Fruit fly (Drosophila melanogaster) whole organism, embryonic: ENCODE data around the gene cold.

Source experiments
- Adf1 ChIP-seq: fragments of 200-800 bp; sonication (Bioruptor generic); IDR thresholded peaks from 2 replicates; pipeline ENCODE4 v1.3.6; 2022; ENCODE audit warnings: missing biosample characterization, missing genetic modification characterization
- Bgb ChIP-seq: fragments of 200-800 bp; sonication (Bioruptor generic); IDR thresholded peaks from 2 replicates; pipeline ENCODE4 v1.3.6; 2022; ENCODE audit warnings: missing biosample characterization, missing genetic modification characterization; ENCODE audit not compliant: partially characterized antibody
- CG11085 ChIP-seq: fragments of 200-800 bp; sonication (Bioruptor generic); IDR thresholded peaks from 2 replicates; pipeline ENCODE4 v1.3.6; 2022; ENCODE audit warnings: missing biosample characterization, missing genetic modification characterization
- CG11560 ChIP-seq: fragments of 200-800 bp; sonication (Bioruptor generic); IDR thresholded peaks from 3 replicates; pipeline ENCODE4 v1.3.6; 2022; ENCODE audit warnings: missing biosample characterization, missing genetic modification characterization
- CG11723 ChIP-seq: fragments of 200-800 bp; sonication (Bioruptor generic); optimal IDR thresholded peaks from 2 replicates; lab custom pipeline; 2017; ENCODE audit warnings: missing biosample characterization, mild to moderate bottlenecking, missing genetic modification characterization
- CG12769 ChIP-seq: fragments of 200-800 bp; sonication (Bioruptor generic); optimal IDR thresholded peaks from 2 replicates; lab custom pipeline; 2019; ENCODE audit warnings: missing biosample characterization, mild to moderate bottlenecking, missing genetic modification characterization, moderate library complexity
- CG15073 ChIP-seq: fragments of 200-800 bp; sonication (Bioruptor generic); optimal IDR thresholded peaks from 2 replicates; lab custom pipeline; 2016; ENCODE audit warnings: missing biosample characterization, missing genetic modification characterization
- CG15269 ChIP-seq: fragments of 200-800 bp; sonication (Bioruptor generic); optimal IDR thresholded peaks from 2 replicates; lab custom pipeline; 2018; ENCODE audit warnings: missing biosample characterization, mild to moderate bottlenecking, missing genetic modification characterization, moderate library complexity
- CG17359 ChIP-seq: fragments of 200-800 bp; sonication (Bioruptor generic); optimal IDR thresholded peaks from 3 replicates; lab custom pipeline; 2018; ENCODE audit warnings: missing biosample characterization, mild to moderate bottlenecking, missing genetic modification characterization, moderate library complexity
- CG17912 ChIP-seq: fragments of 200-800 bp; sonication (Bioruptor generic); optimal IDR thresholded peaks from 2 replicates; lab custom pipeline; 2018; ENCODE audit warnings: missing biosample characterization, mild to moderate bottlenecking, missing genetic modification characterization
- CG18476 ChIP-seq: fragments of 200-800 bp; sonication (Bioruptor generic); optimal IDR thresholded peaks from 2 replicates; lab custom pipeline; 2016; ENCODE audit warnings: missing biosample characterization, mild to moderate bottlenecking, missing genetic modification characterization
- CG32532 ChIP-seq: fragments of 200-800 bp; sonication (Bioruptor generic); IDR thresholded peaks from 2 replicates; pipeline ENCODE4 v1.3.6; 2022; ENCODE audit warnings: missing biosample characterization, missing genetic modification characterization
- CG3995 ChIP-seq: fragments of 200-800 bp; sonication (Bioruptor generic); optimal IDR thresholded peaks from 3 replicates; lab custom pipeline; 2016; ENCODE audit warnings: missing biosample characterization, missing genetic modification characterization
- CG7271 ChIP-seq: fragments of 200-800 bp; sonication (Bioruptor generic); optimal IDR thresholded peaks from 2 replicates; lab custom pipeline; 2018; ENCODE audit warnings: missing biosample characterization, mild to moderate bottlenecking, missing genetic modification characterization, moderate library complexity
- CG9727 ChIP-seq: fragments of 200-800 bp; sonication (Bioruptor generic); optimal IDR thresholded peaks from 3 replicates; lab custom pipeline; 2017; ENCODE audit warnings: missing biosample characterization, mild to moderate bottlenecking, missing genetic modification characterization
- D ChIP-seq, 2 experiments: fragments of 200-800 bp in 1 of 2; fragments of >200 bp in 1 of 2; sonication (Bioruptor generic) in 1 of 2; optimal IDR thresholded peaks; 2 replicates in 1 of 2; 3 replicates in 1 of 2; lab custom pipeline; 2017; ENCODE audit warnings: mild to moderate bottlenecking in 1 of 2, missing biosample characterization in 1 of 2, missing genetic modification characterization in 1 of 2, missing genetic modification reagents in 1 of 2
- Dad ChIP-seq: fragments of 200-800 bp; sonication (Bioruptor generic); optimal IDR thresholded peaks from 3 replicates; lab custom pipeline; 2016; ENCODE audit warnings: missing biosample characterization, missing genetic modification characterization
- Dip2 ChIP-seq: fragments of 200-800 bp; sonication (Bioruptor generic); IDR thresholded peaks from 2 replicates; pipeline ENCODE4 v1.3.6; 2022; ENCODE audit warnings: missing biosample characterization, missing genetic modification characterization
- Dip3 ChIP-seq: fragments of 200-800 bp; sonication (Bioruptor generic); optimal IDR thresholded peaks from 3 replicates; lab custom pipeline; 2016; ENCODE audit warnings: missing biosample characterization, missing genetic modification characterization
- HLH3B ChIP-seq: fragments of 200-800 bp; sonication (Bioruptor generic); IDR thresholded peaks from 2 replicates; pipeline ENCODE4 v1.3.6; 2022; ENCODE audit warnings: missing biosample characterization, missing genetic modification characterization
- HLH54F ChIP-seq: fragments of 200-800 bp; sonication (Bioruptor generic); optimal IDR thresholded peaks from 3 replicates; lab custom pipeline; 2016; ENCODE audit warnings: missing biosample characterization, missing genetic modification characterization
- MBD-R2 ChIP-seq: fragments of 200-800 bp; sonication (Bioruptor generic); IDR thresholded peaks from 2 replicates; pipeline ENCODE4 v1.3.6; 2022; ENCODE audit warnings: missing biosample characterization, missing genetic modification characterization
- Meics ChIP-seq: fragments of 200-800 bp; sonication (Bioruptor generic); optimal IDR thresholded peaks from 2 replicates; lab custom pipeline; 2017; ENCODE audit warnings: missing biosample characterization, mild to moderate bottlenecking, missing genetic modification characterization
- Nf-YA ChIP-seq: fragments of 200-800 bp; sonication (Bioruptor generic); IDR thresholded peaks from 2 replicates; pipeline ENCODE4 v1.3.6; 2022; ENCODE audit warnings: missing biosample characterization, missing genetic modification characterization
- Opbp ChIP-seq: fragments of 200-800 bp; sonication (Bioruptor generic); IDR thresholded peaks from 3 replicates; pipeline ENCODE4 v1.3.6; 2022; ENCODE audit warnings: missing biosample characterization, missing genetic modification characterization; ENCODE audit not compliant: partially characterized antibody
- Optix ChIP-seq: fragments of 200-800 bp; sonication (Bioruptor generic); IDR thresholded peaks from 3 replicates; pipeline ENCODE4 v1.3.6; 2022; ENCODE audit warnings: missing biosample characterization, missing genetic modification characterization
- Sin3A ChIP-seq: fragments of >200 bp; optimal IDR thresholded peaks from 2 replicates; lab custom pipeline; 2018
- Sry-β ChIP-seq: fragments of 200-800 bp; sonication (Bioruptor generic); optimal IDR thresholded peaks from 2 replicates; lab custom pipeline; 2018; ENCODE audit warnings: missing biosample characterization, mild to moderate bottlenecking, missing genetic modification characterization, moderate library complexity
- Sry-δ ChIP-seq: fragments of 200-800 bp; sonication (Bioruptor generic); optimal IDR thresholded peaks from 2 replicates; lab custom pipeline; 2016; ENCODE audit warnings: missing biosample characterization, missing genetic modification characterization
- ac ChIP-seq: fragments of 200-800 bp; sonication (Bioruptor generic); optimal IDR thresholded peaks from 3 replicates; lab custom pipeline; 2017; ENCODE audit warnings: missing biosample characterization, mild to moderate bottlenecking, missing genetic modification characterization
- bigmax ChIP-seq: fragments of 200-800 bp; sonication (Bioruptor generic); optimal IDR thresholded peaks from 2 replicates; lab custom pipeline; 2018; ENCODE audit warnings: missing biosample characterization, mild to moderate bottlenecking, missing genetic modification characterization
- cad ChIP-seq: fragments of >200 bp; optimal IDR thresholded peaks from 2 replicates; lab custom pipeline; 2017; ENCODE audit warnings: missing biosample characterization, missing genetic modification characterization
- cas ChIP-seq: fragments of 200-800 bp; sonication (Bioruptor generic); IDR thresholded peaks from 2 replicates; pipeline ENCODE4 v1.3.6; 2022; ENCODE audit warnings: missing biosample characterization, missing genetic modification characterization
- caup ChIP-seq: fragments of 200-800 bp; sonication (Bioruptor generic); optimal IDR thresholded peaks from 3 replicates; lab custom pipeline; 2017; ENCODE audit warnings: missing biosample characterization, mild to moderate bottlenecking, missing genetic modification characterization, moderate library complexity; ENCODE audit not compliant: severe bottlenecking
- danr ChIP-seq: fragments of 200-800 bp; sonication (Bioruptor generic); IDR thresholded peaks from 2 replicates; pipeline ENCODE4 v1.3.6; 2022; ENCODE audit warnings: missing biosample characterization, missing genetic modification characterization
- dmrt99B ChIP-seq: fragments of 200-800 bp; sonication (Bioruptor generic); optimal IDR thresholded peaks from 2 replicates; lab custom pipeline; 2018; ENCODE audit warnings: missing biosample characterization, mild to moderate bottlenecking, missing genetic modification characterization, moderate library complexity
- dpn ChIP-seq, 2 experiments: fragments of 200-800 bp; sonication (Bioruptor generic); optimal IDR thresholded peaks; 3 replicates each; lab custom pipeline; 2016; ENCODE audit warnings: missing biosample characterization in 2 of 2, missing genetic modification characterization in 2 of 2
- exex ChIP-seq: fragments of 200-800 bp; sonication (Bioruptor generic); optimal IDR thresholded peaks from 4 replicates; lab custom pipeline; 2018; ENCODE audit warnings: missing biosample characterization, mild to moderate bottlenecking, missing genetic modification characterization, moderate library complexity
- ftz-f1 ChIP-seq: fragments of 200-800 bp; sonication (Bioruptor generic); optimal IDR thresholded peaks from 2 replicates; lab custom pipeline; 2016; ENCODE audit warnings: missing biosample characterization, missing genetic modification characterization
- ham ChIP-seq: fragments of 200-800 bp; sonication (Bioruptor generic); IDR thresholded peaks from 2 replicates; pipeline ENCODE4 v1.3.6; 2022; ENCODE audit warnings: missing biosample characterization, missing genetic modification characterization
- kni ChIP-seq: fragments of 200-800 bp; sonication (Bioruptor generic); optimal IDR thresholded peaks from 3 replicates; lab custom pipeline; 2017; ENCODE audit warnings: mild to moderate bottlenecking, missing biosample characterization, missing genetic modification reagents, missing genetic modification characterization
- pnt ChIP-seq: fragments of 200-800 bp; sonication (Bioruptor generic); optimal IDR thresholded peaks from 3 replicates; lab custom pipeline; 2016; ENCODE audit warnings: missing biosample characterization, missing genetic modification characterization
- repo ChIP-seq: fragments of 200-800 bp; sonication (Bioruptor generic); optimal IDR thresholded peaks from 2 replicates; lab custom pipeline; 2016; ENCODE audit warnings: missing biosample characterization, missing genetic modification characterization
- sisA ChIP-seq: fragments of 200-800 bp; sonication (Bioruptor generic); IDR thresholded peaks from 2 replicates; pipeline ENCODE4 v1.3.6; 2022; ENCODE audit warnings: missing biosample characterization, missing genetic modification characterization
- slp2 ChIP-seq: fragments of 200-800 bp; sonication (Bioruptor generic); optimal IDR thresholded peaks from 2 replicates; lab custom pipeline; 2016; ENCODE audit warnings: missing biosample characterization, missing genetic modification characterization
- stc ChIP-seq: fragments of 200-800 bp; sonication (Bioruptor generic); IDR thresholded peaks from 2 replicates; pipeline ENCODE4 v1.3.6; 2022; ENCODE audit warnings: missing biosample characterization, missing genetic modification characterization
- wor ChIP-seq: fragments of 200-800 bp; sonication (Bioruptor generic); IDR thresholded peaks from 2 replicates; pipeline ENCODE4 v1.3.6; 2022; ENCODE audit warnings: missing biosample characterization, missing genetic modification characterization
- z ChIP-seq: fragments of 200-800 bp; sonication (Bioruptor generic); IDR thresholded peaks from 3 replicates; pipeline ENCODE4 v1.3.6; 2022; ENCODE audit warnings: missing biosample characterization, missing genetic modification characterization

Gene cold

dm6 chr2L:540572-541210 lies 33.4 kb upstream of the cold start (continued):
- TF ChIP-seq CG17912 (peak; percentile 77), ac (GFP tag; lab: Kevin White, UChicago) (peak; percentile 75), Dad (GFP tag; lab: Kevin White, UChicago) (no peak), wor (no peak), z (GFP tag; lab: Robert Waterston, UW) (no peak), MBD-R2 (no peak; the same call in 1 of the 2 replicates), Optix (GFP tag; lab: Robert Waterston, UW) (no peak), CG11723 (GFP tag; lab: Kevin White, UChicago) (no peak), CG9727 (GFP tag; lab: Kevin White, UChicago) (peak; percentile 13), CG18476 (GFP tag; lab: Kevin White, UChicago) (no peak), Sry-δ (GFP tag; lab: Kevin White, UChicago) (peak; percentile 35), dmrt99B (tag; lab: Kevin White, UChicago) (no peak), HLH3B (GFP tag; lab: Robert Waterston, UW) (no peak), Opbp (GFP tag; lab: Robert Waterston, UW) (peak; percentile 37; the same call in 2 of the 3 replicates), CG15269 (peak; percentile 44), repo (no peak), caup (GFP tag; lab: Kevin White, UChicago) (peak; percentile 8), cas (no peak), sisA (GFP tag; lab: Robert Waterston, UW) (no peak), cad (GFP tag; lab: Kevin White, UChicago) (no peak), CG11085 (GFP tag; lab: Robert Waterston, UW) (no peak), Sin3A (lab: Kevin White, UChicago) (peak; percentile 21), danr (no peak), CG15073 (GFP tag; lab: Kevin White, UChicago) (no peak), slp2 (GFP tag; lab: Kevin White, UChicago) (no peak), stc (GFP tag; lab: Robert Waterston, UW) (no peak), Nf-YA (no peak), CG11560 (tag; lab: Robert Waterston, UW) (peak; percentile 23; the same call in 1 of the 3 replicates), CG17359 (tag; lab: Kevin White, UChicago) (no peak), dpn (GFP tag; optimal IDR thresholded peaks at IDR 0.05; lab: Kevin White, UChicago) (peak in 1 of 2 experiments; percentile 2), Meics (no peak), CG7271 (tag; lab: Kevin White, UChicago) (no peak), pnt (GFP tag; lab: Kevin White, UChicago) (no peak), Bgb (GFP tag; lab: Robert Waterston, UW) (peak; percentile 50), Dip3 (GFP tag; lab: Kevin White, UChicago) (no peak), CG12769 (tag; lab: Kevin White, UChicago) (peak; percentile 94), kni (GFP tag; lab: Kevin White, UChicago) (peak; percentile 100), ftz-f1 (GFP tag; lab: Kevin White, UChicago) (peak; percentile 57), ham (GFP tag; lab: Robert Waterston, UW) (no peak), Dip2 (GFP tag; lab: Robert Waterston, UW) (no peak), HLH54F (GFP tag; lab: Kevin White, UChicago) (no peak), D (optimal IDR thresholded peaks at IDR 0.05; lab: Kevin White, UChicago) (peak; percentile 70), D (GFP tag; optimal IDR thresholded peaks at IDR 0.05; lab: Kevin White, UChicago) (no peak), Sry-β (no peak), CG3995 (no peak), CG32532 (no peak), exex (tag; lab: Kevin White, UChicago) (no peak), Adf1 (GFP tag; lab: Robert Waterston, UW) (no peak), bigmax (GFP tag; lab: Kevin White, UChicago) (no peak)
